Fruit fly (Drosophila melanogaster) whole organism, embryonic: ENCODE results near the gene CG15528.

Experiments
- Ada2b ChIP-seq: fragments of 200-800 bp; sonication (Bioruptor generic); IDR thresholded peaks from 2 replicates; pipeline ENCODE4 v1.3.6; 2022; ENCODE audit warnings: missing biosample characterization, missing genetic modification characterization
- Awh ChIP-seq: fragments of 200-800 bp; sonication (Bioruptor generic); IDR thresholded peaks from 2 replicates; pipeline ENCODE4, ENCODE4 v1.3.6; 2022; ENCODE audit warnings: missing biosample characterization, missing genetic modification characterization
- CG10147 ChIP-seq: fragments of 200-800 bp; sonication (Bioruptor generic); optimal IDR thresholded peaks from 2 replicates; lab custom pipeline; 2019; ENCODE audit warnings: missing biosample characterization, mild to moderate bottlenecking, missing genetic modification characterization, moderate library complexity
- CG10431 ChIP-seq: fragments of 200-800 bp; sonication (Bioruptor generic); optimal IDR thresholded peaks from 3 replicates; lab custom pipeline; 2018; ENCODE audit warnings: missing biosample characterization, mild to moderate bottlenecking, missing genetic modification characterization
- CG10654 ChIP-seq: fragments of 200-800 bp; sonication (Bioruptor generic); optimal IDR thresholded peaks from 2 replicates; lab custom pipeline; 2016; ENCODE audit warnings: missing biosample characterization, missing genetic modification characterization
- CG11085 ChIP-seq: fragments of 200-800 bp; sonication (Bioruptor generic); IDR thresholded peaks from 2 replicates; pipeline ENCODE4 v1.3.6; 2022; ENCODE audit warnings: missing biosample characterization, missing genetic modification characterization
- CG11398 ChIP-seq: fragments of 200-800 bp; sonication (Bioruptor generic); optimal IDR thresholded peaks from 2 replicates; lab custom pipeline; 2016; ENCODE audit warnings: missing biosample characterization, missing genetic modification characterization
- CG12104 ChIP-seq: fragments of 200-800 bp; sonication (Bioruptor generic); optimal IDR thresholded peaks from 3 replicates; lab custom pipeline; 2016; ENCODE audit warnings: missing biosample characterization, missing genetic modification characterization
- CG13775 ChIP-seq: fragments of 200-800 bp; sonication (Bioruptor generic); optimal IDR thresholded peaks from 3 replicates; lab custom pipeline; 2017; ENCODE audit warnings: missing biosample characterization, mild to moderate bottlenecking, missing genetic modification characterization
- CG13894 ChIP-seq: fragments of 200-800 bp; sonication (Bioruptor generic); optimal IDR thresholded peaks from 3 replicates; lab custom pipeline; 2018; ENCODE audit warnings: missing biosample characterization, mild to moderate bottlenecking, missing genetic modification characterization, moderate library complexity
- CG14050 ChIP-seq: fragments of 200-800 bp; sonication (Bioruptor generic); IDR thresholded peaks from 3 replicates; pipeline ENCODE4 v1.3.6; 2022; ENCODE audit warnings: missing biosample characterization, missing genetic modification characterization
- CG15073 ChIP-seq: fragments of 200-800 bp; sonication (Bioruptor generic); optimal IDR thresholded peaks from 2 replicates; lab custom pipeline; 2016; ENCODE audit warnings: missing biosample characterization, missing genetic modification characterization
- CG17612 ChIP-seq: fragments of 200-800 bp; sonication (Bioruptor generic); IDR thresholded peaks from 2 replicates; pipeline ENCODE4 v1.3.6; 2022; ENCODE audit warnings: missing biosample characterization, missing genetic modification characterization
- CG2202 ChIP-seq: fragments of 200-800 bp; sonication (Bioruptor generic); optimal IDR thresholded peaks from 2 replicates; lab custom pipeline; 2018; ENCODE audit warnings: missing biosample characterization, mild to moderate bottlenecking, missing genetic modification characterization
- CG2875 ChIP-seq: fragments of 200-800 bp; sonication (Bioruptor generic); optimal IDR thresholded peaks from 2 replicates; lab custom pipeline; 2017; ENCODE audit warnings: missing biosample characterization, mild to moderate bottlenecking, missing genetic modification characterization, missing genetic modification reagents
- CG3995 ChIP-seq: fragments of 200-800 bp; sonication (Bioruptor generic); optimal IDR thresholded peaks from 3 replicates; lab custom pipeline; 2016; ENCODE audit warnings: missing biosample characterization, missing genetic modification characterization
- CG4617 ChIP-seq: fragments of 200-800 bp; sonication (Bioruptor generic); optimal IDR thresholded peaks from 3 replicates; lab custom pipeline; 2016; ENCODE audit warnings: missing biosample characterization, missing genetic modification characterization, borderline replicate concordance
- CG4854 ChIP-seq: fragments of 200-800 bp; sonication (Bioruptor generic); optimal IDR thresholded peaks from 2 replicates; lab custom pipeline; 2016; ENCODE audit warnings: missing biosample characterization, missing genetic modification characterization, inconsistent platforms
- CG6654 ChIP-seq: fragments of 200-800 bp; sonication (Bioruptor generic); optimal IDR thresholded peaks from 2 replicates; lab custom pipeline; 2017; ENCODE audit warnings: missing biosample characterization, mild to moderate bottlenecking, missing genetic modification characterization
- CG6791 ChIP-seq: fragments of 200-800 bp; sonication (Bioruptor generic); IDR thresholded peaks from 3 replicates; pipeline ENCODE4 v1.3.6; 2022; ENCODE audit warnings: missing biosample characterization, missing genetic modification characterization; ENCODE audit not compliant: partially characterized antibody
- CG8388 ChIP-seq: fragments of 200-800 bp; sonication (Bioruptor generic); optimal IDR thresholded peaks from 2 replicates; lab custom pipeline; 2019; ENCODE audit warnings: missing biosample characterization, mild to moderate bottlenecking, missing genetic modification characterization, moderate library complexity
- Camta ChIP-seq: fragments of 200-800 bp; sonication (Bioruptor generic); optimal IDR thresholded peaks from 2 replicates; lab custom pipeline; 2016; ENCODE audit warnings: missing biosample characterization, missing genetic modification characterization
- Elba2 ChIP-seq: fragments of 200-800 bp; sonication (Bioruptor generic); optimal IDR thresholded peaks from 3 replicates; lab custom pipeline; 2016; ENCODE audit warnings: missing biosample characterization, missing genetic modification characterization
- Ets65A ChIP-seq: fragments of 200-800 bp; sonication (Bioruptor generic); peaks from one replicate; lab custom pipeline; 2016; ENCODE audit warnings: missing biosample characterization, missing genetic modification characterization
- Fer1 ChIP-seq: fragments of 200-800 bp; sonication (Bioruptor generic); optimal IDR thresholded peaks from 2 replicates; lab custom pipeline; 2017; ENCODE audit warnings: missing biosample characterization, mild to moderate bottlenecking, missing genetic modification characterization
- Fer2 ChIP-seq: fragments of 200-800 bp; sonication (Bioruptor generic); optimal IDR thresholded peaks from 2 replicates; lab custom pipeline; 2018; ENCODE audit warnings: missing biosample characterization, mild to moderate bottlenecking, missing genetic modification characterization, moderate library complexity
- Gug ChIP-seq: fragments of 200-800 bp; sonication (Bioruptor generic); IDR thresholded peaks from 4 replicates; pipeline ENCODE4 v1.3.6; 2022; ENCODE audit warnings: missing biosample characterization, missing genetic modification characterization
- HLH4C ChIP-seq: fragments of 200-800 bp; sonication (Bioruptor generic); IDR thresholded peaks from 3 replicates; pipeline ENCODE4 v1.3.6; 2022; ENCODE audit warnings: missing biosample characterization, missing genetic modification characterization; ENCODE audit not compliant: partially characterized antibody
- Jarid2 ChIP-seq: fragments of 200-800 bp; sonication (Bioruptor generic); optimal IDR thresholded peaks from 3 replicates; lab custom pipeline; 2017; ENCODE audit warnings: mild to moderate bottlenecking, missing biosample characterization, missing genetic modification reagents, missing genetic modification characterization
- Kr ChIP-seq: fragments of 200-800 bp; sonication (Bioruptor generic); optimal IDR thresholded peaks from 2 replicates; lab custom pipeline; 2017; ENCODE audit warnings: missing biosample characterization, mild to moderate bottlenecking, missing genetic modification characterization
- Lpt ChIP-seq: fragments of >200 bp; optimal IDR thresholded peaks from 2 replicates; lab custom pipeline; 2018; ENCODE audit warnings: missing biosample characterization, missing genetic modification characterization
- Med ChIP-seq: fragments of 200-800 bp; sonication (Bioruptor generic); peaks from one replicate; lab custom pipeline; 2016; ENCODE audit warnings: missing biosample characterization, missing genetic modification characterization, mild to moderate bottlenecking, inconsistent platforms, moderate library complexity
- NC2α ChIP-seq: fragments of 200-800 bp; sonication (Bioruptor generic); optimal IDR thresholded peaks from 2 replicates; lab custom pipeline; 2016; ENCODE audit warnings: missing biosample characterization, missing genetic modification characterization
- NK7.1 ChIP-seq: fragments of 200-800 bp; sonication (Bioruptor generic); optimal IDR thresholded peaks from 3 replicates; lab custom pipeline; 2016; ENCODE audit warnings: missing biosample characterization, missing genetic modification characterization
- ash1 ChIP-seq: fragments of 200-800 bp; sonication (Bioruptor generic); optimal IDR thresholded peaks from 2 replicates; lab custom pipeline; 2018; ENCODE audit warnings: missing biosample characterization, mild to moderate bottlenecking, missing genetic modification characterization
- az2 ChIP-seq: fragments of 200-800 bp; sonication (Bioruptor generic); optimal IDR thresholded peaks from 3 replicates; lab custom pipeline; 2016; ENCODE audit warnings: missing biosample characterization, missing genetic modification characterization
- bigmax ChIP-seq: fragments of 200-800 bp; sonication (Bioruptor generic); optimal IDR thresholded peaks from 2 replicates; lab custom pipeline; 2018; ENCODE audit warnings: missing biosample characterization, mild to moderate bottlenecking, missing genetic modification characterization
- br ChIP-seq: fragments of >200 bp; optimal IDR thresholded peaks from 2 replicates; lab custom pipeline; 2017
- crp ChIP-seq, 2 experiments: fragments of 200-800 bp; sonication (Bioruptor generic); optimal IDR thresholded peaks; 2 replicates in 1 of 2; 3 replicates in 1 of 2; lab custom pipeline; 2017; ENCODE audit warnings: missing biosample characterization in 2 of 2, missing genetic modification characterization in 2 of 2, mild to moderate bottlenecking in 1 of 2, moderate library complexity in 1 of 2
- gsb-n ChIP-seq: fragments of 200-800 bp; sonication (Bioruptor generic); optimal IDR thresholded peaks from 3 replicates; lab custom pipeline; 2018; ENCODE audit warnings: missing biosample characterization, mild to moderate bottlenecking, missing genetic modification characterization
- insv ChIP-seq, 2 experiments: fragments of 200-800 bp; sonication (Bioruptor generic); optimal IDR thresholded peaks; 3 replicates each; lab custom pipeline; 2016 to 2018; ENCODE audit warnings: missing biosample characterization in 2 of 2, missing genetic modification characterization in 2 of 2
- pb ChIP-seq: fragments of 200-800 bp; sonication (Bioruptor generic); optimal IDR thresholded peaks from 3 replicates; lab custom pipeline; 2016; ENCODE audit warnings: missing biosample characterization, missing genetic modification characterization
- peb ChIP-seq: fragments of 200-800 bp; sonication (Bioruptor generic); IDR thresholded peaks from 2 replicates; pipeline ENCODE4 v1.3.6; 2022; ENCODE audit warnings: missing biosample characterization, missing genetic modification characterization
- ro ChIP-seq: fragments of 200-800 bp; sonication (Bioruptor generic); IDR thresholded peaks from 2 replicates; pipeline ENCODE4 v1.3.6; 2022; ENCODE audit warnings: missing biosample characterization, missing genetic modification characterization
- slou ChIP-seq: fragments of 200-800 bp; sonication (Bioruptor generic); optimal IDR thresholded peaks from 3 replicates; lab custom pipeline; 2016; ENCODE audit warnings: missing biosample characterization, missing genetic modification characterization
- sna ChIP-seq: fragments of 200-800 bp; sonication (Bioruptor generic); IDR thresholded peaks from 2 replicates; pipeline ENCODE4 v1.3.6; 2022; ENCODE audit warnings: missing biosample characterization, missing genetic modification characterization; ENCODE audit not compliant: partially characterized antibody
- tna ChIP-seq: fragments of 200-800 bp; sonication (Bioruptor generic); IDR thresholded peaks from 2 replicates; pipeline ENCODE4 v1.3.6; 2022; ENCODE audit warnings: missing biosample characterization, missing genetic modification characterization; ENCODE audit not compliant: partially characterized antibody
- vfl ChIP-seq: fragments of 200-800 bp; sonication (Bioruptor generic); optimal IDR thresholded peaks from 2 replicates; lab custom pipeline; 2016; ENCODE audit warnings: missing biosample characterization, missing genetic modification characterization
- wdn ChIP-seq: fragments of 200-800 bp; sonication (Bioruptor generic); IDR thresholded peaks from 2 replicates; pipeline ENCODE4 v1.3.6; 2022; ENCODE audit warnings: missing biosample characterization, missing genetic modification characterization
- wek ChIP-seq: fragments of 200-800 bp; sonication (Bioruptor generic); optimal IDR thresholded peaks from 3 replicates; lab custom pipeline; 2018; ENCODE audit warnings: missing biosample characterization, mild to moderate bottlenecking, missing genetic modification characterization, moderate library complexity
- zen ChIP-seq: fragments of 200-800 bp; sonication (Bioruptor generic); optimal IDR thresholded peaks from 3 replicates; lab custom pipeline; 2018; ENCODE audit warnings: missing biosample characterization, mild to moderate bottlenecking, missing genetic modification characterization, moderate library complexity

The CG15528 gene

DNA sequence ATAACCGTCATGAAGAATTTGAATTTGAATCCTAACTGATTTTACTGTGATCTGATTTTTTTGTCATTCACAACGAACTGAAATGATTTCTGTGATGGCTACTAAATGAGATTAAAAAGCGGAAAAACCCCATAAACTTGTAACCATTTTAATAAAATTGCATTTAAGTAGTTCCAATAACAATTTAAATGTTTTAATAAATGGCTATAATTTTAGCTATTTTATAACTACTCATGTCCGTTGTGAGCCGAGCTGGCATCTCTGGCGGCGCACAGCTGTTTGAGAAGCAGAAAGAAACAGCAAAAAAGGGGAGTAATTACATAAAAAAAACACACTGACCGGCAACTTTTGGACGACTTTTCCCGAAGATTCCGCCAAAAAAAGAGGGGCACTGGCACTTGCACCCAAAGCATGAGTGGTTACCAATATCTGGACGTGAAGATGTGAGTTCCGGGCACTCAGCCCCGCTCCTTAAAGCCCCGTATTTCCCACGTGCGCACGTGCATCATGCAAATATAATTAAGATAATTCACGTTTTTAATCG, 4.8 kb upstream of the CG15528 start, which contains the start of the genes CG7950 and Rpp14a (continued):
- TF ChIP-seq CG10147 (GFP tag; lab: Kevin White, UChicago) (peak; percentile 68), Gug (peak; percentile 49; the same call in 1 of the 4 replicates), peb (GFP tag; lab: Robert Waterston, UW) (no peak), Ets65A (GFP tag; lab: Kevin White, UChicago) (peak; percentile 93), Kr (GFP tag; lab: Kevin White, UChicago) (no peak), CG14050 (GFP tag; lab: Robert Waterston, UW) (peak; percentile 77), insv (GFP tag; optimal IDR thresholded peaks at IDR 0.05; lab: Kevin White, UChicago) (peak in 1 of 2 experiments; percentile 2), pb (no peak), CG8388 (GFP tag; lab: Kevin White, UChicago) (peak; percentile 53), CG4854 (GFP tag; lab: Kevin White, UChicago) (peak; percentile 63), Awh (GFP tag; lab: Robert Waterston, UW) (peak; percentile 37; the same call in 1 of the 2 replicates), CG2202 (tag; lab: Kevin White, UChicago) (peak; percentile 55), CG12104 (GFP tag; lab: Kevin White, UChicago) (no peak), Elba2 (GFP tag; lab: Kevin White, UChicago) (peak; percentile 8), wdn (GFP tag; lab: Robert Waterston, UW) (peak; percentile 66), wek (GFP tag; lab: Kevin White, UChicago) (no peak), ash1 (GFP tag; lab: Kevin White, UChicago) (no peak), CG15073 (GFP tag; lab: Kevin White, UChicago) (no peak), vfl (GFP tag; lab: Kevin White, UChicago) (peak; percentile 81), Jarid2 (GFP tag; lab: Kevin White, UChicago) (no peak), CG10654 (GFP tag; lab: Kevin White, UChicago) (peak; percentile 67), gsb-n (tag; lab: Kevin White, UChicago) (peak; percentile 42), CG13894 (peak; percentile 84), tna (GFP tag; lab: Robert Waterston, UW) (no peak), az2 (GFP tag; lab: Kevin White, UChicago) (peak; percentile 85), CG6654 (GFP tag; lab: Kevin White, UChicago) (no peak), CG4617 (GFP tag; lab: Kevin White, UChicago) (peak; percentile 36), CG11085 (GFP tag; lab: Robert Waterston, UW) (peak; percentile 68), Lpt (GFP tag; lab: Kevin White, UChicago) (no peak), Fer1 (GFP tag; lab: Kevin White, UChicago) (peak; percentile 64), br (lab: Kevin White, UChicago) (no peak), Fer2 (tag; lab: Kevin White, UChicago) (peak; percentile 26), CG17612 (GFP tag; lab: Robert Waterston, UW) (peak; percentile 61), sna (peak; percentile 37; the same call in 1 of the 2 replicates), CG3995 (GFP tag; lab: Kevin White, UChicago) (peak; percentile 40), Ada2b (GFP tag; lab: Robert Waterston, UW) (peak; percentile 64), bigmax (no peak), zen (tag; lab: Kevin White, UChicago) (peak; percentile 75), HLH4C (GFP tag; lab: Robert Waterston, UW) (no peak), CG13775 (GFP tag; lab: Kevin White, UChicago) (peak; percentile 75), crp (GFP tag; optimal IDR thresholded peaks at IDR 0.05; lab: Kevin White, UChicago) (peak; percentile 71 to 93), CG11398 (peak; percentile 72), Camta (GFP tag; lab: Kevin White, UChicago) (peak; percentile 66), slou (GFP tag; lab: Kevin White, UChicago) (peak; percentile 43), NK7.1 (GFP tag; lab: Kevin White, UChicago) (peak; percentile 49), ro (GFP tag; lab: Robert Waterston, UW) (no peak), CG6791 (GFP tag; lab: Robert Waterston, UW) (no peak), CG10431 (GFP tag; lab: Kevin White, UChicago) (peak; percentile 22), NC2α (GFP tag; lab: Kevin White, UChicago) (no peak), Med (peak; percentile 97), CG2875 (peak; percentile 39)
